Fruit fly (Drosophila melanogaster): ENCODE measurements around the gene CG32984.

dm6 chr2L:8980359-8980758 is 15.6 kb downstream of the CG32984 start, which contains the start of gene CG18662:
- no peak for TF ChIP-seq CG10348 (GFP tag; IDR thresholded peaks at IDR 0.05)
- TF ChIP-seq fd96Ca (GFP tag; IDR thresholded peaks at IDR 0.05), result no peak
- no peak for TF ChIP-seq Ets98B (GFP tag; IDR thresholded peaks at IDR 0.05)

Data from whole organism, pupa.